Worm (Caenorhabditis elegans) whole organism, dauer: ENCODE data around the gene K08F8.7.

Experiments used
- unc-62 ChIP-seq: sonication (generic microtip); optimal IDR thresholded peaks from 2 replicates; lab custom pipeline; 2017; ENCODE audit warnings: missing biosample characterization, missing genetic modification reagents, missing genetic modification characterization

The K08F8.7 gene

DNA sequence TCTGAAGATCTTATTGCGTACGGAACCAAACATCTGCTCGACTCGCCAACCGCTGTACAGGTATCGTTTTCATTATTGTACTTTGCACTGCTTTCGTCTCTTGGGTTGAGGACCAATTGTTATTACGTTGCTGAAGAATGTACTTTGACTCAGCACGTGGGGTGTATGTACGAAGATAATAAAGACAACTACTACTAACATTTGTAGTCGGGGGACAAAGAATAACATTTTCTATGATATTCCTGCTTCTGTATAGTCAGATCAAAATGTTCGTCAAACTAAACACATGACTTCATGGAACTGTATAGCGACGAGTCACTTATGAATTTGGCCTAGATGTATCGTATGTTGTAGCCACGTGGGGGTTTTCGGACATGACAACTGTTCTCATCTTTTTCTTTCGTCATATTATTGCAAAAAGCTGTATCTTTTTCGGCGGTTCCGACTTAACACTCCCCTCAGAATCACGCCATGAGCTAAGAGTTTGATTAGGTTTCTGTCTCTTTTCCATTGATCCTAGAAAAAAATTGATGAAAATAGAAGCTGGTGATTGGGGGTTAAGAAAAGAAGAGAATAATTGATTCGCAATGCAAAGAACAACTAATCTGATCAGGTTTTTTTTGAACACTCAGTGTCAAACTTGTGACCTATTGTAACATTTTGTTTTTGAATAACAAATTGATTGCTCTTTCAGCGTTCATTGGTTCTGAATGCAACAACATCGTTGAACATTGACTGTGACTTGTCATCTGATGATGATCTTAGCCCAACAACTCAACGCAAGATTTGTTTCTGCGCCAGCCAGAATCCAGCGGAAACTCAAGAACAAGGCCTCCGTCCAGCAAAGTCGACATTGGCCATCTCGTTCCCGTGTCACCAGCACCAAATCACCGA is 10.4 kb downstream of the K08F8.7 start:
- no peak for TF ChIP-seq unc-62

- no peak for TF ChIP-seq unc-62
Measured at ce11 chrII:8743379-8744173, 11.6 kb downstream of the K08F8.7 start, which contains the start of gene mak-1. TSS of gene mak-1 (plus strand) at chrII:8744071.

ce11 chrII:8742972-8743371 is 12.2 kb downstream of the K08F8.7 start:
- TF ChIP-seq unc-62 = no peak

DNA sequence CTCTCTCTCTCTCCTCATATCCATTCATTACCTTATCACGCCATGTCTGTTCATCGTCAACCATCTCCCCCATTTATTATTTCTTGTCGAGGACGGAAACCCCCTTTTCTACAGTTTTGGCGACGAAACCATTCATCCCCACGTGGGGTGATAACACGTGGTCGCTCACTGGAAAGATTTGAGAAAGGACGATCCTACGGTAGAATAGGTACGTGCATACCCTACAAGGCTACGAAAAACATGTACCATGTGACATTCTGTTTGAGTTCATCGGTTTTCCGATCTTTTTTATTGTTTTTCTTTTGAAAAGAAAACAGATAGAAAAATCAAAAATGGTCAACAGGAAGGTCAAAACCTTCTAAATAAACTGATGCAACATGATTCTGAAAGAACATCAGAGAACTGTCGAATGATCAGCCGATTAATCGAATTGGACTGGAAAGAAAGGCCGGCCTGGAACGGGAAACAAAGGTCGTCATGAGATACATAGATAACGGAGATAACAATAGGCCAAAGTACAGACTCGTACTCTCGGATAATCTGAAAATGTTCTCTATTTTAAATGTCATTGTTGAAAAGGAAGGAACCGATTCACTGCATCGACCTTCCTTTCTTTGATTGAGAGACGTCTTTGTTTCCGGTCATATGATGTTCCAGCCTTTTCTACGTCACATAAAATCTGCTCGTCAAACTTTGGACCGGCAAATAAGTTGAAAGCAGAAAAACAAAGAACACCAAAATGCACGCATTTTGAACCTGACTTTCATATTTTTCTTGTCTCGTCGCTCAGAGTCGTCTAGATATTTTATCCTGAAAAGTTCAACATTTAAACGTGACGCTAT is 12.9 kb downstream of the K08F8.7 start:
- TF ChIP-seq unc-62 = no peak

ce11 chrII:8741277-8741676 is 13.9 kb downstream of the K08F8.7 start:
- no peak for TF ChIP-seq unc-62

DNA sequence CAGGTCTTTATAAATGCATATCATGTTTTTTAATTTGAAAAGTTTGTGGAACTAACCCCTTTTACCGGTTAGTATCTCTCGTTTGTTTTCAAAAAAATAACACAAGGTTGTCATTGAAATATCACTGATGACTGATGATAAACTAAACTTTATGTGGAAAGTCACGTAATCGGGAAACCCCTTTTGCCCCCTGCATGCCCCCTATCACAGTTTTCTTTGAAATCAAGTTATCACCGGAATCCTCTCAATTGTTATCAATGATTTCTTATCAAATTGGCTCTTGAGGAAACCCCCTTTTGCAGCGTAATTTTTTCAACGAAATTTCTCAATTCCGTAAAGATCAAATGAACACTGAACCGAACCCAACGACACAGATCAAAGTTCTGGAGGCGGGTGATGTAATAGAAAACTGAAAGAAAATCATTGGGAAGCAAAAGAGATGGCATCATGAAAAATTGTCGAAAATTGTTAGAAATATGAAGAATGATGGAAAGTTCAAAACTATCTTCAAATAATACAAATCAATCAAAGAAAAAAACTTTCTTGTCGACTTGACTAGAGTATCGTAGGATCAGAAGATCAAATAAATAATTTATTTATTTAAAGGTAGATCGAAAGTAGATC is 14.7 kb downstream of the K08F8.7 start:
- TF ChIP-seq unc-62 = no peak

ce11 chrII:8738955-8739354 is 16.2 kb downstream of the K08F8.7 start:
- no peak for TF ChIP-seq unc-62

DNA sequence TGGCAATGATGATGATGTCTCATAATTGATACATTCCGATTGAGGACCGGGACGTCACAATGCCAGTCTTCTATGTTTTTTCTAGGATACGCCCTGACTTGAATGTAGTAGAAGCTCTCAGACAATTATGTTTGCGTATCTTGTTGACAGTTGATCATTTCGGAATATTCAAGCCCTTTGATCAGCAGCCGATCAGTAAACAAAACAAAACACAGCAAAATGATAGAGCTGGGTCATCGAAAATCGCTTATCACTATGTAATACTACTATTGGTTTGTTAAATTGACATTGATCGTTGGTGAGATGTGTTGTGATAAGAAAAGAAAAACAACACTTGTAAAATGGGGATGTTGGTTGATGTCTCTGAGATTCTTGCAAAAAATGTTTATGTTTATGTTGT is 16.9 kb downstream of the K08F8.7 start:
- TF ChIP-seq unc-62 = no peak

DNA sequence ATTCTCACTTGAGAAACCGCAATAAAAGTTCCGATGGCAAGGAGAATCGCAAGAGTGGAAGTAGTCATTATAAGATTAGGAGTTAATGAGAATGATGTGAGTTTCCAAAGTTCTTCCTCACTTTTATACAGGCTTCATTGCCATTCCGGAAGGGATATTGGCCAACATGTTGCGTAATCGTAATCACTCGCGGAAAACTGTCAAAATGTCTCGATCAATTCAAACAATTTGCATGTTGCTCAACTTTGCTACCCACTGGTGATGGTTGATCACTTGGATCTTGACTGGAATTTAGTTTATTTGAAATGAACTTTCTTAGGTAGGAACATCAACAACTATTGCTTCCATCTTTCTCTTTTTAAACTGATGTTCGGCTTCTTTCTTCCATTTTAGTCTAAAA is 17.7 kb downstream of the K08F8.7 start, which contains the start of gene idpb-4:
TSS of gene idpb-4 (minus strand) at position 101 of the 400 bp plus-strand sequence.
- TF ChIP-seq unc-62 = no peak

ce11 chrII:8733627-8734026 is 21.5 kb downstream of the K08F8.7 start:
- TF ChIP-seq unc-62 = no peak

DNA sequence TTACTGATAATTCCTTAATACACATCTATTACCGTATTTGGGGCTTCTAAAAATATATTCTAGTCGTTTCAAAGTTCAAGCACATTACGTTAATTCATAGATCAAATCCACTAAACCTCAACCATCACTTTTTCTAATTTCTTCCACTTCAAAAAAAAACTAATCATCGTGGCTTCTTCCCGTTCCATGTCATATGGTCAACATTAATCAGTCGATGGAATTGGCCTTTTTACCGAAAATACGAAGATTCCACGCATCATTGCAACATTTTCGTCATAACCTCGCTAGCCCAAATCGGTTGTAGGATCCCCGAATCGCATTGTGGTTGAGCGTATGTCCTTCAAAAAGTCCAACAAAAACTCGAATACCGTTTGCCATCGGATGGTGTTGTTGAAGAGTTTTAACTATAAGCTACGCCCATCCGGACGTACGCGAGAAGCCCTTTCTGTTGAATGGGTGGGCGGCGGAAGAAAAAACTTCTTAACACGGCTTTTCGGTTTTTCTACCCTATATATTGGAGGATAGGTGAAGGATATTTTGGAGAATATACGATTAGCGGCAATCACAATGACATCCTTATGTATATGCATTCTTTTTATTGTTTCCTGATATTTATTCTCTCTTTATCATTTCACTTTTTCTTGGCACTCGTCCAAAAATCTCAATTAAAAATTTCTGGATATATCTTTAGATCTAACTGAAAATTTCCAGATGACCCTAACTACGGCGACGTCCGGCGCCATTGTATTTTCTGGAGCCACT is 22.6 kb downstream of the K08F8.7 start, which contains the start of gene rol-6:
TSS of gene rol-6 (plus strand) at position 712 of the 762 bp plus-strand sequence.
- no peak for TF ChIP-seq unc-62

ce11 chrII:8731736-8732229 is 23.4 kb downstream of the K08F8.7 start:
- TF ChIP-seq unc-62 = no peak

DNA sequence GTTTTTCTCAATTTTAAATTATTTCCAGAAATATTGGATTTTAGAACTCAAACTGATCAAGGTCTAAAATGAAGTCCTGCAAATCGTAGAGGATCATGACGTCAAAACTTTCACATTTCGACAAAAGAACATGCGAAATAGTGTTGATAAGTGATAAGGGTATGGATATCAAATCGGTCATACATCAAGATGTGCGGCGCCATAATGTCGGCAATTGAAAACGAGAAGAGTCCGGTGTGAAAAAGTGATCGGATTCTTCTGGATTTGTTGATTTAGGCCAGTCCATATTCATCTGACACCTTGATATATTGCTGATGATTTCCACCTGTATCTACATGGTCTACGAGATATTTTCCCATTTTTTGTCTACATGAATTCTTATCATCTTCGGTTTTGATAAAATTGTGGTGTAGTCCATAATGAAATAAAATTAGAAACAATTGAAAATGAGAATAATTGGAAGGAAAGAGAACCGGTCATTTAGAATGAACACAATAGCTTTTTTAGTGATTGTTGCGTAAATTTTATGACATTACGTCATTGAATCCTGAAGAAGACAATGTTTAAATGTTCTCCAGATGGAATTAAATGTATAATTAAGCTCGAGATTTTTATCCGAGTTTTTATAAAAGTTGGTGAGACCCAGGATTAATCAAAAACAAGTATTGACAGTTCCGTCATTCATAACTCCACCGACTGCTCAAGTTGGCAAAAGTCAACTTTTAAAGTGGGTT is 24.0 kb downstream of the K08F8.7 start:
- TF ChIP-seq unc-62 = no peak

DNA sequence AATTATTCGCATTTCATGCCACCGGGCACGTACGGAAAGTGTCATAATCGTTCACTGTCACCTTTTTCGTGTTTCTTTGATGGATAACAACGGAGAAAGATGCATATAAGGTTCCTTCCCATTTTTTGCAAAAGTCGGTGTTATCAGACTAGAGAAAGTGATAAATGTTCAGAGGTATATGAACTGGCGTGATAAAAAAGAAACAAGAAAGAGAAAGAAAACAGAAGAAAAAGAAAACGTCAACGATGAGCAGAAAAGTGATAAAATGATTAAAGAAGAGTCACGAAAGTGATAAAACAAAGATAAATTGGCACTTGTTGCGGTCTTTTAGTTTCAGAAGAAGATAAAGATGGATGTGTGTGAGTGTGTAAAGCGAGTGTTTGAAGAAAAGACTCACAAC is 24.9 kb downstream of the K08F8.7 start:
- no peak for TF ChIP-seq unc-62
